Fruit fly (Drosophila melanogaster) S2 (cell line): ENCODE data around the gene Drice.

Experiments
- CG8478 ChIP-seq: fragments of >200 bp; optimal IDR thresholded peaks from 2 replicates; lab custom pipeline; 2018
- CTCF ChIP-seq, 2 experiments: fragments of >200 bp; optimal IDR thresholded peaks; 2 replicates each; lab custom pipeline; 2018

- TF ChIP-seq CG8478 (lab: Kevin White, UChicago) (no peak), CTCF (optimal IDR thresholded peaks at IDR 0.05; lab: Kevin White, UChicago) (no peak)
Measured at dm6 chr3R:29782367-29782766, 17.1 kb upstream of the Drice start.
